Fruit fly (Drosophila melanogaster): Measurements from ENCODE around the gene kuk.

The kuk gene

dm6 chr3R:17078961-17079858, 834 bp upstream of the kuk start (continued):
- TF ChIP-seq lbe (GFP tag; optimal IDR thresholded peaks at IDR 0.05) (no peak), wek (GFP tag; optimal IDR thresholded peaks at IDR 0.05) (peak; percentile 73), lab (GFP tag; optimal IDR thresholded peaks at IDR 0.05) (peak; percentile 56), CG1603 (tag; optimal IDR thresholded peaks at IDR 0.05) (peak; percentile 20), MTF-1 (GFP tag; optimal IDR thresholded peaks at IDR 0.05; ENCODE audit: borderline replicate concordance) (peak; percentile 59), Adf1 (GFP tag; IDR thresholded peaks at IDR 0.05) (no peak), CG30020 (tag; optimal IDR thresholded peaks at IDR 0.05) (no peak), tll (GFP tag; optimal IDR thresholded peaks at IDR 0.05) (peak in 1 of 2 experiments; percentile 59), kah (GFP tag; optimal IDR thresholded peaks at IDR 0.05) (peak; percentile 65), gce (GFP tag; IDR thresholded peaks at IDR 0.05) (0 out of 3 replicates have a peak, but pooled peaks have one; percentile 47), hb (GFP tag; IDR thresholded peaks at IDR 0.05; ENCODE audit: partially characterized antibody) (no peak), grn (GFP tag; optimal IDR thresholded peaks at IDR 0.05) (peak; percentile 26), CrebB (tag; optimal IDR thresholded peaks at IDR 0.05) (peak; percentile 68), kni (GFP tag; optimal IDR thresholded peaks at IDR 0.05) (peak; percentile 86), zfh1 (GFP tag; IDR thresholded peaks at IDR 0.05) (0 out of 3 replicates have a peak, but pooled peaks have one; percentile 29), crp (GFP tag; optimal IDR thresholded peaks at IDR 0.05) (peak in 1 of 2 experiments; percentile 71), CG17568 (GFP tag; optimal IDR thresholded peaks at IDR 0.05) (peak; percentile 28), twi (tag; optimal IDR thresholded peaks at IDR 0.05) (peak; percentile 95), ATbp (GFP tag; optimal IDR thresholded peaks at IDR 0.05) (peak; percentile 30), CG7987 (GFP tag; optimal IDR thresholded peaks at IDR 0.05) (peak; percentile 75), cg (GFP tag; optimal IDR thresholded peaks at IDR 0.05) (peak; percentile 88), CG6254 (GFP tag; optimal IDR thresholded peaks at IDR 0.05) (peak; percentile 29), ftz-f1 (GFP tag; optimal IDR thresholded peaks at IDR 0.05) (peak; percentile 56)

dm6 chr3R:17080666-17081358, 768 bp downstream of the kuk start:
- TF ChIP-seq exex (tag; optimal IDR thresholded peaks at IDR 0.05) (peak; percentile 53), kni (GFP tag; optimal IDR thresholded peaks at IDR 0.05) (peak; percentile 69), ac (GFP tag; optimal IDR thresholded peaks at IDR 0.05) (peak; percentile 85), chn (GFP tag; optimal IDR thresholded peaks at IDR 0.05) (peak; percentile 92), CG15696 (tag; optimal IDR thresholded peaks at IDR 0.05) (peak; percentile 85), vnd (GFP tag; IDR thresholded peaks at IDR 0.05; ENCODE audit: partially characterized antibody) (no peak), CG1792 (GFP tag; optimal IDR thresholded peaks at IDR 0.05) (peak; percentile 64), cg (GFP tag; optimal IDR thresholded peaks at IDR 0.05) (peak; percentile 26), CG30020 (tag; optimal IDR thresholded peaks at IDR 0.05) (peak; percentile 77), gsb-n (tag; optimal IDR thresholded peaks at IDR 0.05) (peak; percentile 95), CG12744 (GFP tag; optimal IDR thresholded peaks at IDR 0.05) (peak; percentile 90), CG11085 (GFP tag; IDR thresholded peaks at IDR 0.05) (peak; percentile 69), CG6175 (GFP tag; IDR thresholded peaks at IDR 0.05) (peak; percentile 82), CoRest (tag; optimal IDR thresholded peaks at IDR 0.05) (peak; percentile 96), dan (GFP tag; IDR thresholded peaks at IDR 0.05) (0 out of 2 replicates have a peak, but pooled peaks have one; percentile 35), CG14014 (GFP tag; IDR thresholded peaks at IDR 0.05) (peak; percentile 93), CG17359 (tag; optimal IDR thresholded peaks at IDR 0.05) (peak; percentile 95), CG15011 (GFP tag; optimal IDR thresholded peaks at IDR 0.05) (peak; percentile 91), tin (GFP tag; optimal IDR thresholded peaks at IDR 0.05) (peak; percentile 94), CG31388 (GFP tag; optimal IDR thresholded peaks at IDR 0.05) (peak; percentile 73), oc (tag; optimal IDR thresholded peaks at IDR 0.05) (peak; percentile 94), hb (GFP tag; IDR thresholded peaks at IDR 0.05; ENCODE audit: partially characterized antibody) (no peak), Hmr (GFP tag; optimal IDR thresholded peaks at IDR 0.05) (peak; percentile 97), kah (GFP tag; optimal IDR thresholded peaks at IDR 0.05) (peak; percentile 90), insv (GFP tag; optimal IDR thresholded peaks at IDR 0.05) (peak; percentile 44 to 60), CG8089 (GFP tag; optimal IDR thresholded peaks at IDR 0.05) (peak; percentile 83)

All from whole organism, embryonic.